7 worm cellular contexts compared by ENCODE assay signal in genomic region chrII:13736906-13737305, ce11.
TF ChIP-seq lines count a peak whose summit lies in the region.

No protein-coding gene starts in this region.

TF ChIP-seq in whole organism, L1 larva, 84 proteins besides CTCF, POLR2A, EP300 and RAD21 (continues in another document):
- no peak for TF ChIP-seq lin-15B (tag; optimal IDR thresholded peaks at IDR 0.05; lab: Kevin White, UChicago)
- no peak for TF ChIP-seq lir-3 (tag; optimal IDR thresholded peaks at IDR 0.05; lab: Kevin White, UChicago; ENCODE audit: poor library complexity)
- no peak for TF ChIP-seq swsn-7 (tag; optimal IDR thresholded peaks at IDR 0.05; lab: Kevin White, UChicago)
- peak; percentile 76 for TF ChIP-seq blmp-1 (tag; optimal IDR thresholded peaks at IDR 0.05; lab: Kevin White, UChicago)
- TF ChIP-seq ceh-63 (GFP tag; optimal IDR thresholded peaks at IDR 0.05; lab: Kevin White, UChicago), result no peak
- TF ChIP-seq unc-86 (tag; optimal IDR thresholded peaks at IDR 0.05; lab: Kevin White, UChicago), result no peak
- TF ChIP-seq pqm-1 (tag; optimal IDR thresholded peaks at IDR 0.05; lab: Kevin White, UChicago), result no peak
- TF ChIP-seq zip-4 (GFP tag; optimal IDR thresholded peaks at IDR 0.05; lab: Kevin White, UChicago), result no peak
- no peak for TF ChIP-seq ces-1 (GFP tag; optimal IDR thresholded peaks at IDR 0.05; lab: Kevin White, UChicago)
- TF ChIP-seq nhr-90 (tag; optimal IDR thresholded peaks at IDR 0.05; lab: Kevin White, UChicago; ENCODE audit: poor library complexity), result peak; percentile 11
- no peak for TF ChIP-seq mab-9 (GFP tag; IDR thresholded peaks at IDR 0.05; lab: Robert Waterston, UW)
- TF ChIP-seq tbx-2 (tag; optimal IDR thresholded peaks at IDR 0.05; lab: Kevin White, UChicago), result peak; percentile 13
- TF ChIP-seq lin-14 (GFP tag; optimal IDR thresholded peaks at IDR 0.05; lab: Kevin White, UChicago), result peak; percentile 58

TF ChIP-seq in whole organism, L2 larva, 48 proteins besides CTCF, POLR2A, EP300 and RAD21 (continues in another document):
- TF ChIP-seq sma-3 (GFP tag; optimal IDR thresholded peaks at IDR 0.05; lab: Kevin White, UChicago) (peak; percentile 62), lin-39 (tag; optimal IDR thresholded peaks at IDR 0.05; lab: Kevin White, UChicago) (no peak), gmeb-1 (tag; optimal IDR thresholded peaks at IDR 0.05; lab: Kevin White, UChicago) (no peak), aly-2 (tag; optimal IDR thresholded peaks at IDR 0.05; lab: Kevin White, UChicago) (no peak), nhr-11 (tag; optimal IDR thresholded peaks at IDR 0.05; lab: Kevin White, UChicago) (no peak), snpc-4 (tag; optimal IDR thresholded peaks at IDR 0.05; lab: Kevin White, UChicago) (no peak), peb-1 (tag; optimal IDR thresholded peaks at IDR 0.05; lab: Kevin White, UChicago) (no peak), elt-3 (tag; optimal IDR thresholded peaks at IDR 0.05; lab: Kevin White, UChicago) (no peak), crh-2 (tag; optimal IDR thresholded peaks at IDR 0.05; lab: Kevin White, UChicago) (peak; percentile 1), nhr-25 (tag; optimal IDR thresholded peaks at IDR 0.05; lab: Kevin White, UChicago) (no peak), unc-39 (tag; optimal IDR thresholded peaks at IDR 0.05; lab: Kevin White, UChicago) (no peak), fos-1 (tag; optimal IDR thresholded peaks at IDR 0.05; lab: Kevin White, UChicago) (peak; percentile 22), ztf-1 (GFP tag; conservative IDR thresholded peaks at IDR 0.05; lab: Robert Waterston, UW) (no peak), alr-1 (tag; optimal IDR thresholded peaks at IDR 0.05; lab: Kevin White, UChicago) (no peak)

TF ChIP-seq in whole organism, L3 larva, 47 proteins besides CTCF, POLR2A, EP300 and RAD21:
- TF ChIP-seq pqm-1 (tag; optimal IDR thresholded peaks at IDR 0.05; lab: Kevin White, UChicago) (peak; percentile 27), elt-2 (tag; optimal IDR thresholded peaks at IDR 0.05; lab: Kevin White, UChicago) (peak; percentile 31), mml-1 (tag; optimal IDR thresholded peaks at IDR 0.05; lab: Kevin White, UChicago) (peak; percentile 80), lin-39 (tag; optimal IDR thresholded peaks at IDR 0.05; lab: Kevin White, UChicago) (peak; percentile 24), elt-3 (tag; optimal IDR thresholded peaks at IDR 0.05; lab: Kevin White, UChicago) (no peak), pha-4 (tag; optimal IDR thresholded peaks at IDR 0.05; lab: Kevin White, UChicago) (peak; percentile 31), tbx-2 (tag; optimal IDR thresholded peaks at IDR 0.05; lab: Kevin White, UChicago) (no peak)

TF ChIP-seq in whole organism, L4 larva, 104 proteins besides CTCF, POLR2A, EP300 and RAD21 (continues in another document):
- TF ChIP-seq cey-2 (tag; optimal IDR thresholded peaks at IDR 0.05; lab: Kevin White, UChicago; ENCODE audit: borderline replicate concordance, insufficient read depth), result no peak
- peak; percentile 51; the same call in 1 of the 2 replicates for TF ChIP-seq snpc-1.2 (GFP tag; IDR thresholded peaks at IDR 0.05; lab: Robert Waterston, UW)
- peak in 1 of 2 experiments; percentile 1 for TF ChIP-seq lsy-2 (tag; optimal IDR thresholded peaks at IDR 0.05; lab: Kevin White, UChicago)
- peak; percentile 18 for TF ChIP-seq hlh-30 (tag; optimal IDR thresholded peaks at IDR 0.05; lab: Kevin White, UChicago; ENCODE audit: insufficient read depth)
- TF ChIP-seq aly-2 (tag; optimal IDR thresholded peaks at IDR 0.05; lab: Kevin White, UChicago), result no peak
- no peak for TF ChIP-seq Y105C5A.15 (GFP tag; IDR thresholded peaks at IDR 0.05; lab: Robert Waterston, UW)
- TF ChIP-seq daf-16 (GFP tag; optimal IDR thresholded peaks at IDR 0.05; lab: Kevin White, UChicago), result no peak
- TF ChIP-seq daf-16 (tag; optimal IDR thresholded peaks at IDR 0.05; lab: Kevin White, UChicago), result peak; percentile 52
- peak; percentile 88 for TF ChIP-seq mxl-2 (GFP tag; conservative IDR thresholded peaks at IDR 0.05; lab: Robert Waterston, UW)
- peak; percentile 28 for TF ChIP-seq nhr-28 (tag; optimal IDR thresholded peaks at IDR 0.05; lab: Kevin White, UChicago)
- no peak for TF ChIP-seq lin-15B (tag; optimal IDR thresholded peaks at IDR 0.05; lab: Kevin White, UChicago)
- TF ChIP-seq vab-7 (GFP tag; IDR thresholded peaks at IDR 0.05; lab: Robert Waterston, UW), result no peak
- TF ChIP-seq ZK546.5 (tag; optimal IDR thresholded peaks at IDR 0.05; lab: Kevin White, UChicago), result no peak
- TF ChIP-seq hlh-11 (tag; optimal IDR thresholded peaks at IDR 0.05; lab: Kevin White, UChicago), result peak; percentile 22
- no peak for TF ChIP-seq hif-1 (tag; optimal IDR thresholded peaks at IDR 0.05; lab: Kevin White, UChicago)

TF ChIP-seq in whole organism, early embryonic, 17 proteins besides CTCF, POLR2A, EP300 and RAD21:
- TF ChIP-seq hmg-4 (GFP tag; optimal IDR thresholded peaks at IDR 0.05; lab: Kevin White, UChicago), result peak; percentile 4
- no peak for TF ChIP-seq ceh-36 (tag; optimal IDR thresholded peaks at IDR 0.05; lab: Kevin White, UChicago)

TF ChIP-seq in whole organism, late embryonic, 69 proteins besides CTCF, POLR2A, EP300 and RAD21:
- TF ChIP-seq nhr-11 (tag; optimal IDR thresholded peaks at IDR 0.05; lab: Kevin White, UChicago) (no peak), elt-2 (tag; optimal IDR thresholded peaks at IDR 0.05; lab: Kevin White, UChicago) (peak; percentile 2), hlh-8 (tag; optimal IDR thresholded peaks at IDR 0.05; lab: Kevin White, UChicago) (no peak), lim-6 (tag; optimal IDR thresholded peaks at IDR 0.05; lab: Kevin White, UChicago) (no peak), fax-1 (tag; optimal IDR thresholded peaks at IDR 0.05; lab: Kevin White, UChicago) (no peak), hlh-15 (tag; optimal IDR thresholded peaks at IDR 0.05; lab: Kevin White, UChicago) (no peak), C08G9.2 (tag; optimal IDR thresholded peaks at IDR 0.05; lab: Kevin White, UChicago) (no peak), mec-3 (tag; optimal IDR thresholded peaks at IDR 0.05; lab: Kevin White, UChicago; ENCODE audit: borderline replicate concordance) (no peak), ceh-6 (GFP tag; optimal IDR thresholded peaks at IDR 0.05; lab: Kevin White, UChicago) (no peak), unc-55 (GFP tag; optimal IDR thresholded peaks at IDR 0.05; lab: Kevin White, UChicago) (peak; percentile 25), ceh-34 (tag; optimal IDR thresholded peaks at IDR 0.05; lab: Kevin White, UChicago) (no peak), ttx-3 (tag; optimal IDR thresholded peaks at IDR 0.05; lab: Kevin White, UChicago) (no peak)

TF ChIP-seq in whole organism, mixed stage, embryonic, 35 proteins besides CTCF, POLR2A, EP300 and RAD21:
- peak; percentile 43 for TF ChIP-seq unc-62 (GFP tag; optimal IDR thresholded peaks at IDR 0.05; lab: Kevin White, UChicago)
- TF ChIP-seq ceh-43 (GFP tag; optimal IDR thresholded peaks at IDR 0.05; lab: Kevin White, UChicago), result no peak
- TF ChIP-seq ztf-11 (tag; optimal IDR thresholded peaks at IDR 0.05; lab: Kevin White, UChicago), result no peak
- TF ChIP-seq nhr-2 (tag; optimal IDR thresholded peaks at IDR 0.05; lab: Kevin White, UChicago), result peak; percentile 65
- peak; percentile 8 for TF ChIP-seq cnd-1 (tag; optimal IDR thresholded peaks at IDR 0.05; lab: Kevin White, UChicago)

Comparison
In these comparisons a context has a peak if more than half of its experiments do, and no peak if none do; other contexts are left out.
1. Of the 29 proteins assayed by ChIP-seq in both whole organism, L4 larva and whole organism, L1 larva: peak only in whole organism, L4 larva: nhr-28; only in whole organism, L1 larva: mep-1; in both: none; in neither: 25; mixed calls (peak in some experiments, not most) for 2.